Worm (Caenorhabditis elegans): ENCODE measurements around the gene dod-19.

dod-19 gene

DNA sequence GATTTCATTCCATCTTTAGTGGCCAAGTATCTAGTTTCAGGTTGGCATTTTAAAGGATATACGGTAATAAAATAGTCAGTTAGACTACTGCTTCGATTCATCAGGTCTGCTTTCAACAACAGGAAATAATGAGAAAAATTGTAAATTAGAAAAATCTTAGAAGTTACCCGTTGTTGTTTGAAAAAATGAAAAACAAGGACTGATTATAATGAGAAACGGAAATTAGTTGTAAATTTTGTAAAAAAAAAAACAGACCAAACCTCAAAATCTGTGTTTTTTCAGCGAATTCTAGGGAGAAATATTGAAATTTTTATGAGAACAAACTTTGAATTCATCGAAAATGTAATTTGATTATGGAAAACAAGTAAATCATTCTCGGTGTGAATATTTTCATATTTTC lies 11.5 kb downstream of the dod-19 start, which contains the start of gene srh-62:
srh-62 (minus strand) TSS at position 101 of the 400 bp plus-strand sequence.
- TF ChIP-seq nhr-10 (tag; optimal IDR thresholded peaks at IDR 0.05) (no peak), tra-1 (GFP tag; IDR thresholded peaks at IDR 0.05) (no peak), ceh-62 (tag; optimal IDR thresholded peaks at IDR 0.05) (no peak), lin-15B (tag; optimal IDR thresholded peaks at IDR 0.05) (no peak), Y5F2A.4 (GFP tag; optimal IDR thresholded peaks at IDR 0.05) (no peak)

DNA sequence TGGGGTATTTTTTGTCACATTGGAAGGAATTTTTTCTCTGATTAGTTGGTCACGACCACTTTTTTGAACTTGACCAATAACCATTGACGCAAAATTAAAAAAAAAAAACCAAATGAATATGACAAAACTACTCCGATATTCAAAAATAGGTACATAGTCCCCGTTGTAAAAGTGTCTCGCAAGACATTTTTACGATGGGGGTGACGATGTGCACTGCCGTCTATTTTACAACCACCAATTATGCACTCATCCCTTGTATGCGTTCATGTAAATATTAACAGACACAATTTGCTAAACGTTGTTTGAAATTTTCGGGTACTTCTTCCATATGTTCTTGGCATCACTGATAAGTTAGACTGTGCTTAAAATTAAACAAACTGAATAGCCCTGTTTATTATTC lies 14.8 kb downstream of the dod-19 start, which contains the start of gene scl-27:
scl-27 (plus strand) TSS at position 301 of the 400 bp plus-strand sequence.
- TF ChIP-seq dmd-9 (GFP tag; IDR thresholded peaks at IDR 0.05) (no peak), unc-62 (GFP tag; optimal IDR thresholded peaks at IDR 0.05 in 1 of 2) (peak in 1 of 2 experiments; percentile 11), unc-62 (tag; optimal IDR thresholded peaks at IDR 0.05) (no peak)

DNA sequence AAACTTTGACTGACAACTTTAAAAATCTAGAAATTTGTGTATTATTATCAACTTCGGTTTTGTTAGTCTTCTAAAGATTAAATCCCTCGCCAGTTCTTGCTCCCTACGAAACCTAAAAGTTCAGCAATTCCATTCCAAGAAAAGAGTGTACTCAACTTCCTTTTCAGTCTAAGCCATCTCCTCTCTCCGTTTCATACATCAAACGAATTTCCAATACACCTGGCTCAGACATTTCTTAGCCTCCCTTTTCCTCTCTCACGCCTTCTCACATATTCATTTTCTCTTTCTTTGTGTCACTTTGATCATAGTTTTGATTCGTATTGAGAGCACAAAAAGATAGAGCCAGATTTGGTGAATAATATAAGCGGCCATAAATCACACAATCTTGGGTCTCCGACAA lies 18.2 kb downstream of the dod-19 start, which contains the start of gene nhr-253:
nhr-253 (plus strand) TSS at position 285 of the 400 bp plus-strand sequence.
- TF ChIP-seq lin-15B (tag; optimal IDR thresholded peaks at IDR 0.05) (no peak), snpc-4 (tag; optimal IDR thresholded peaks at IDR 0.05) (no peak), zag-1 (tag; optimal IDR thresholded peaks at IDR 0.05) (no peak), nhr-41 (GFP tag; IDR thresholded peaks at IDR 0.05) (no peak), mxl-2 (GFP tag; conservative IDR thresholded peaks at IDR 0.05) (no peak), mes-2 (tag; optimal IDR thresholded peaks at IDR 0.05; ENCODE audit: poor library complexity, severe bottlenecking) (no peak), skn-1 (tag; optimal IDR thresholded peaks at IDR 0.05) (no peak), T26A8.4 (GFP tag; IDR thresholded peaks at IDR 0.05) (no peak), ceh-20 (GFP tag; IDR thresholded peaks at IDR 0.05) (no peak), nhr-6 (tag; optimal IDR thresholded peaks at IDR 0.05) (no peak), lin-39 (tag; optimal IDR thresholded peaks at IDR 0.05) (no peak), aly-2 (tag; optimal IDR thresholded peaks at IDR 0.05) (no peak), F10B5.3 (tag; optimal IDR thresholded peaks at IDR 0.05) (no peak), ceh-32 (tag; optimal IDR thresholded peaks at IDR 0.05; ENCODE audit: poor library complexity) (no peak), nhr-42 (GFP tag; IDR thresholded peaks at IDR 0.05) (no peak), rbr-2 (tag; optimal IDR thresholded peaks at IDR 0.05) (no peak), lin-1 (GFP tag; IDR thresholded peaks at IDR 0.05) (no peak), nhr-48 (tag; optimal IDR thresholded peaks at IDR 0.05) (no peak)

DNA sequence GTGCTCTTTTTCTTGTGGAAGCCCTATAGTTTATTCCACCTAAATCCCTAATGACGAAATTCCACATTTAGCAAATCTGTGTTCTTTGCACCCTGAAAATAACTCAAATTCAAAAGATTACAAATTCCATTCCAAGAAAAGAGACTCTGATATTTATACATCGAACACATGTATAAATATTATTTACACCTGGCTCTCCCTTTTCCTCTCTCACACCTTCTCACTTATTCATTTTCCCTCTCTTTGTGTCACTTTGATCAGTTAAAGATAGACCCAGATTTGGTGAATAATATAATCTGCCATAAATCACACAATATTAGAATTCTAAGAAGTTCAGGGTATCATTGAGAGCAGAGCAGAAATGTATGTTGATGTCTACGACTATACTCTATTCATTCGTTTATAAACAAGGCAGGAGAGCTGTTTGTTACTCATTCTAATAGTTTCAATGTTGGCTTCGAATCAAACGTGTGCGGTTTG lies 22.3 kb downstream of the dod-19 start, which contains the start of gene nhr-254:
nhr-254 (plus strand) TSS at position 430 of the 480 bp plus-strand sequence.
- TF ChIP-seq lsy-2 (tag; optimal IDR thresholded peaks at IDR 0.05), result no peak
- TF ChIP-seq hmg-1.1 (GFP tag; IDR thresholded peaks at IDR 0.05), result no peak
- no peak for TF ChIP-seq zag-1 (tag; optimal IDR thresholded peaks at IDR 0.05)
- no peak for TF ChIP-seq lin-39 (tag; optimal IDR thresholded peaks at IDR 0.05)
- TF ChIP-seq nhr-237 (tag; optimal IDR thresholded peaks at IDR 0.05), result no peak
- peak; percentile 31 for TF ChIP-seq nhr-11 (tag; optimal IDR thresholded peaks at IDR 0.05)

DNA sequence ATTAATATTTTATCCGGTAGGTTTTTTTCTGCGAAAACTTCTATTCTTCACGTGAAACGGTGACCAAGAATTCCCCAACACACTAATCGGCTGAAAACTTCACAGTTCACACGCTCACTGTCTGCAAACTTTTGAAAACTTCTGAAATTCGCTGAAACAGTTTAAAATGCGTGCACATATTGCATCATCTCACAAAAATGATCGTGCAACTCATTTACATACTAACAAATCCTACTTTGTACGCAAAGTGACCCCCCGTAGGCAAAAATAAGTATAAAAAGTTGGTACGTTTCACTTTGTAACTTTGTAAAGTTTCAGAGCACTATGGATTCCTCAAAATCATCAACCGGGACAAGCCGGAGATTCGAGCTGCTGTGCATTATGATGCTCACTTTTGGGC lies 26.2 kb downstream of the dod-19 start, which contains the start of gene ZK6.6:
ZK6.6 (plus strand) TSS at position 301 of the 400 bp plus-strand sequence.
- no peak for TF ChIP-seq nhr-6 (tag; optimal IDR thresholded peaks at IDR 0.05)
- TF ChIP-seq gei-8 (GFP tag; optimal IDR thresholded peaks at IDR 0.05), result peak; percentile 20

DNA sequence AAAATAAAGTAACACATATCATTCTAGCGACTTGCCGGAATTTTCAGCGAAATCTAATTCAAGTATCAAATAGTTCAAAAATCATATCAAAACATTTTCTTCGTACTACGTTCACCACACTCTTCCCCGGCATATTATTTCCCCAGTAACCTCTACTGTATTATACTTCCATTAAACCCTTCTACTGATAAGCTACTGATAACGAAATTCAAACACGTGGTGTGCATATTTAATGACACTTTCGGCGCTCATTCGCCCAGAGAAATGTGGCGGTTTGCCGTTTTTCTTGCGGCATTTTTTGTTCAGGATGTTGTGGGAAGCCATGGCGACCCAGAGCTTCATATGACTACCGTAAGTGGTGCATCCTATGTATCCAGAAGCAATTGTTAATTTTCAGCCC lies 29.1 kb downstream of the dod-19 start, which contains the start of gene lipl-5:
lipl-5 (plus strand) TSS at position 259 of the 400 bp plus-strand sequence.
- TF ChIP-seq nhr-48 (tag; optimal IDR thresholded peaks at IDR 0.05) (peak; percentile 7), nhr-77 (tag; optimal IDR thresholded peaks at IDR 0.05) (peak; percentile 86), mdl-1 (tag; optimal IDR thresholded peaks at IDR 0.05) (peak in 1 of 2 experiments; percentile 48), daf-16 (GFP tag; optimal IDR thresholded peaks at IDR 0.05) (no peak), daf-16 (tag; optimal IDR thresholded peaks at IDR 0.05) (peak; percentile 72), tag-97 (GFP tag; IDR thresholded peaks at IDR 0.05) (no peak), pqm-1 (tag; optimal IDR thresholded peaks at IDR 0.05) (peak; percentile 85), mes-2 (tag; optimal IDR thresholded peaks at IDR 0.05; ENCODE audit: poor library complexity, severe bottlenecking) (peak; percentile 27), hlh-30 (tag; optimal IDR thresholded peaks at IDR 0.05; ENCODE audit: insufficient read depth) (peak; percentile 50), nhr-28 (tag; optimal IDR thresholded peaks at IDR 0.05) (peak; percentile 96), tra-1 (GFP tag; IDR thresholded peaks at IDR 0.05) (0 out of 2 replicates have a peak, but pooled peaks have one; percentile 34), nhr-76 (tag; optimal IDR thresholded peaks at IDR 0.05) (no peak), mxl-3 (GFP tag; optimal IDR thresholded peaks at IDR 0.05) (peak; percentile 83), dve-1 (tag; optimal IDR thresholded peaks at IDR 0.05; ENCODE audit: insufficient read depth) (peak; percentile 65), hlh-11 (tag; optimal IDR thresholded peaks at IDR 0.05) (peak; percentile 73), php-3 (GFP tag; IDR thresholded peaks at IDR 0.05) (peak; percentile 87)

Data from whole organism, L4 larva.